Fruit fly (Drosophila melanogaster) whole organism, embryonic: ENCODE data around the gene CG13457.

Experiments used
- CG10654 ChIP-seq: fragments of 200-800 bp; sonication (Bioruptor generic); optimal IDR thresholded peaks from 2 replicates; lab custom pipeline; 2016; ENCODE audit warnings: missing biosample characterization, missing genetic modification characterization
- CG10979 ChIP-seq: fragments of 200-800 bp; sonication (Bioruptor generic); optimal IDR thresholded peaks from 2 replicates; lab custom pipeline; 2018; ENCODE audit warnings: missing biosample characterization, mild to moderate bottlenecking, missing genetic modification characterization, moderate library complexity
- CG11247 ChIP-seq: fragments of 200-800 bp; sonication (Bioruptor generic); IDR thresholded peaks from 2 replicates; pipeline ENCODE4 v1.3.6; 2022; ENCODE audit warnings: missing biosample characterization, missing genetic modification characterization
- CG11695 ChIP-seq: fragments of 200-800 bp; sonication (Bioruptor generic); IDR thresholded peaks from 3 replicates; pipeline ENCODE4 v1.3.6; 2022; ENCODE audit warnings: missing biosample characterization, missing genetic modification characterization
- CG12391 ChIP-seq: fragments of 200-800 bp; sonication (Bioruptor generic); optimal IDR thresholded peaks from 3 replicates; lab custom pipeline; 2018; ENCODE audit warnings: missing biosample characterization, mild to moderate bottlenecking, missing genetic modification characterization, moderate library complexity
- CG12744 ChIP-seq: fragments of 200-800 bp; sonication (Bioruptor generic); optimal IDR thresholded peaks from 2 replicates; lab custom pipeline; 2016; ENCODE audit warnings: missing biosample characterization, missing genetic modification characterization
- CG15269 ChIP-seq: fragments of 200-800 bp; sonication (Bioruptor generic); optimal IDR thresholded peaks from 2 replicates; lab custom pipeline; 2018; ENCODE audit warnings: missing biosample characterization, mild to moderate bottlenecking, missing genetic modification characterization, moderate library complexity
- CG15479 ChIP-seq: fragments of 200-800 bp; sonication (Bioruptor generic); optimal IDR thresholded peaks from 3 replicates; lab custom pipeline; 2019; ENCODE audit warnings: missing biosample characterization, mild to moderate bottlenecking, missing genetic modification characterization, moderate library complexity
- CG15514 ChIP-seq: fragments of 200-800 bp; sonication (Bioruptor generic); optimal IDR thresholded peaks from 3 replicates; lab custom pipeline; 2017; ENCODE audit warnings: missing biosample characterization, missing genetic modification characterization, mild to moderate bottlenecking, moderate library complexity, missing genetic modification reagents
- CG15696 ChIP-seq: fragments of 200-800 bp; sonication (Bioruptor generic); optimal IDR thresholded peaks from 2 replicates; lab custom pipeline; 2019; ENCODE audit warnings: missing biosample characterization, mild to moderate bottlenecking, missing genetic modification characterization, moderate library complexity
- CG16815 ChIP-seq: fragments of 200-800 bp; sonication (Bioruptor generic); optimal IDR thresholded peaks from 3 replicates; lab custom pipeline; 2017; ENCODE audit warnings: missing biosample characterization, mild to moderate bottlenecking, missing genetic modification characterization
- CG16863 ChIP-seq: fragments of 200-800 bp; sonication (Bioruptor generic); optimal IDR thresholded peaks from 3 replicates; lab custom pipeline; 2016; ENCODE audit warnings: missing biosample characterization, missing genetic modification characterization
- CG17612 ChIP-seq: fragments of 200-800 bp; sonication (Bioruptor generic); IDR thresholded peaks from 2 replicates; pipeline ENCODE4 v1.3.6; 2022; ENCODE audit warnings: missing biosample characterization, missing genetic modification characterization
- CG17912 ChIP-seq: fragments of 200-800 bp; sonication (Bioruptor generic); optimal IDR thresholded peaks from 2 replicates; lab custom pipeline; 2018; ENCODE audit warnings: missing biosample characterization, mild to moderate bottlenecking, missing genetic modification characterization
- CG18599 ChIP-seq: fragments of 200-800 bp; sonication (Bioruptor generic); optimal IDR thresholded peaks from 3 replicates; lab custom pipeline; 2017; ENCODE audit warnings: missing biosample characterization, missing genetic modification characterization, mild to moderate bottlenecking, moderate library complexity, missing genetic modification reagents
- CG31224 ChIP-seq: fragments of 200-800 bp; sonication (Bioruptor generic); IDR thresholded peaks from 2 replicates; pipeline ENCODE4 v1.3.6; 2022; ENCODE audit warnings: missing biosample characterization, missing genetic modification characterization
- CG6254 ChIP-seq: fragments of 200-800 bp; sonication (Bioruptor generic); optimal IDR thresholded peaks from 3 replicates; lab custom pipeline; 2017; ENCODE audit warnings: mild to moderate bottlenecking, missing biosample characterization, missing genetic modification reagents, missing genetic modification characterization
- CG6791 ChIP-seq: fragments of 200-800 bp; sonication (Bioruptor generic); IDR thresholded peaks from 3 replicates; pipeline ENCODE4 v1.3.6; 2022; ENCODE audit warnings: missing biosample characterization, missing genetic modification characterization; ENCODE audit not compliant: partially characterized antibody
- CG7556 ChIP-seq: fragments of 200-800 bp; sonication (Bioruptor generic); optimal IDR thresholded peaks from 2 replicates; lab custom pipeline; 2017; ENCODE audit warnings: missing biosample characterization, mild to moderate bottlenecking, missing genetic modification characterization
- CG7786 ChIP-seq: fragments of 200-800 bp; sonication (Bioruptor generic); optimal IDR thresholded peaks from 2 replicates; lab custom pipeline; 2016; ENCODE audit warnings: missing biosample characterization, missing genetic modification characterization
- CG8281 ChIP-seq: fragments of 200-800 bp; sonication (Bioruptor generic); optimal IDR thresholded peaks from 2 replicates; lab custom pipeline; 2018; ENCODE audit warnings: missing biosample characterization, mild to moderate bottlenecking, missing genetic modification characterization, moderate library complexity
- CG9797 ChIP-seq: fragments of 200-800 bp; sonication (Bioruptor generic); optimal IDR thresholded peaks from 3 replicates; lab custom pipeline; 2018; ENCODE audit warnings: missing biosample characterization, mild to moderate bottlenecking, missing genetic modification characterization
- CG9876 ChIP-seq: fragments of 200-800 bp; sonication (Bioruptor generic); optimal IDR thresholded peaks from 2 replicates; lab custom pipeline; 2016; ENCODE audit warnings: missing biosample characterization, missing genetic modification characterization
- Doc3 ChIP-seq: fragments of 200-800 bp; sonication (Bioruptor generic); IDR thresholded peaks from 3 replicates; pipeline ENCODE4 v1.3.6; 2022; ENCODE audit warnings: missing biosample characterization, missing genetic modification characterization; ENCODE audit not compliant: partially characterized antibody
- Gsc ChIP-seq: fragments of 200-800 bp; sonication (Bioruptor generic); IDR thresholded peaks from 2 replicates; pipeline ENCODE4 v1.3.6; 2022; ENCODE audit warnings: missing biosample characterization, missing genetic modification characterization
- Max ChIP-seq: fragments of 200-800 bp; sonication (Bioruptor generic); optimal IDR thresholded peaks from 2 replicates; lab custom pipeline; 2016; ENCODE audit warnings: missing biosample characterization, mild to moderate bottlenecking, missing genetic modification characterization
- NfI ChIP-seq: fragments of 200-800 bp; sonication (Bioruptor generic); optimal IDR thresholded peaks from 3 replicates; lab custom pipeline; 2018; ENCODE audit warnings: missing biosample characterization, mild to moderate bottlenecking, missing genetic modification characterization, moderate library complexity
- Optix ChIP-seq: fragments of 200-800 bp; sonication (Bioruptor generic); IDR thresholded peaks from 3 replicates; pipeline ENCODE4 v1.3.6; 2022; ENCODE audit warnings: missing biosample characterization, missing genetic modification characterization
- PHDP ChIP-seq: fragments of 200-800 bp; sonication (Bioruptor generic); optimal IDR thresholded peaks from 3 replicates; lab custom pipeline; 2018; ENCODE audit warnings: missing biosample characterization, mild to moderate bottlenecking, missing genetic modification characterization, moderate library complexity
- Trl ChIP-seq, 3 experiments: fragments of >200 bp in 2 of 3; fragments of 200-800 bp in 1 of 3; sonication (Bioruptor generic) in 1 of 3; optimal IDR thresholded peaks; 2 replicates in 1 of 3; 3 replicates in 2 of 3; lab custom pipeline; 2016 to 2017; ENCODE audit warnings: missing biosample characterization in 1 of 3, missing genetic modification characterization in 1 of 3
- ac ChIP-seq: fragments of 200-800 bp; sonication (Bioruptor generic); optimal IDR thresholded peaks from 3 replicates; lab custom pipeline; 2017; ENCODE audit warnings: missing biosample characterization, mild to moderate bottlenecking, missing genetic modification characterization
- ash1 ChIP-seq: fragments of 200-800 bp; sonication (Bioruptor generic); optimal IDR thresholded peaks from 2 replicates; lab custom pipeline; 2018; ENCODE audit warnings: missing biosample characterization, mild to moderate bottlenecking, missing genetic modification characterization
- bab2 ChIP-seq: fragments of 200-800 bp; sonication (Bioruptor generic); optimal IDR thresholded peaks from 2 replicates; lab custom pipeline; 2016; ENCODE audit warnings: missing biosample characterization, missing genetic modification characterization
- bowl ChIP-seq: fragments of 200-800 bp; sonication (Bioruptor generic); IDR thresholded peaks from 2 replicates; pipeline ENCODE4 v1.3.6; 2022; ENCODE audit warnings: missing biosample characterization, missing genetic modification characterization
- br ChIP-seq: fragments of >200 bp; optimal IDR thresholded peaks from 2 replicates; lab custom pipeline; 2017
- caup ChIP-seq: fragments of 200-800 bp; sonication (Bioruptor generic); optimal IDR thresholded peaks from 3 replicates; lab custom pipeline; 2017; ENCODE audit warnings: missing biosample characterization, mild to moderate bottlenecking, missing genetic modification characterization, moderate library complexity; ENCODE audit not compliant: severe bottlenecking
- crol ChIP-seq: fragments of 200-800 bp; sonication (Bioruptor generic); IDR thresholded peaks from 2 replicates; pipeline ENCODE4 v1.3.6; 2022; ENCODE audit warnings: missing biosample characterization, missing genetic modification characterization
- dan ChIP-seq: fragments of 200-800 bp; sonication (Bioruptor generic); IDR thresholded peaks from 2 replicates; pipeline ENCODE4 v1.3.6; 2022; ENCODE audit warnings: missing biosample characterization, missing genetic modification characterization
- dati ChIP-seq: fragments of 200-800 bp; sonication (Bioruptor generic); IDR thresholded peaks from 2 replicates; pipeline ENCODE4 v1.3.6; 2022; ENCODE audit warnings: missing biosample characterization, missing genetic modification characterization
- esg ChIP-seq: fragments of 200-800 bp; sonication (Bioruptor generic); conservative IDR thresholded peaks from 2 replicates; pipeline ENCODE4 v1.3.6; 2022; ENCODE audit warnings: missing biosample characterization, missing genetic modification characterization
- fru ChIP-seq: fragments of >200 bp; optimal IDR thresholded peaks from 2 replicates; lab custom pipeline; 2017
- ftz-f1 ChIP-seq: fragments of 200-800 bp; sonication (Bioruptor generic); optimal IDR thresholded peaks from 2 replicates; lab custom pipeline; 2016; ENCODE audit warnings: missing biosample characterization, missing genetic modification characterization
- grau ChIP-seq: fragments of 200-800 bp; optimal IDR thresholded peaks from 3 replicates; lab custom pipeline; 2019; ENCODE audit warnings: missing biosample characterization, mild to moderate bottlenecking, missing genetic modification characterization, moderate library complexity
- hb ChIP-seq: fragments of 200-800 bp; sonication (Bioruptor generic); IDR thresholded peaks from 3 replicates; pipeline ENCODE4 v1.3.6; 2022; ENCODE audit warnings: missing biosample characterization, missing genetic modification characterization; ENCODE audit not compliant: partially characterized antibody
- row ChIP-seq: fragments of 200-800 bp; sonication (Bioruptor generic); IDR thresholded peaks from 3 replicates; pipeline ENCODE4 v1.3.6; 2022; ENCODE audit warnings: missing biosample characterization, missing genetic modification characterization
- salm ChIP-seq: fragments of 200-800 bp; sonication (Bioruptor generic); optimal IDR thresholded peaks from 2 replicates; lab custom pipeline; 2018; ENCODE audit warnings: missing biosample characterization, mild to moderate bottlenecking, missing genetic modification characterization
- seq ChIP-seq: fragments of 200-800 bp; sonication (Bioruptor generic); IDR thresholded peaks from 2 replicates; pipeline ENCODE4 v1.3.6; 2022; ENCODE audit warnings: missing biosample characterization, missing genetic modification characterization
- slp2 ChIP-seq: fragments of 200-800 bp; sonication (Bioruptor generic); optimal IDR thresholded peaks from 2 replicates; lab custom pipeline; 2016; ENCODE audit warnings: missing biosample characterization, missing genetic modification characterization
- sob ChIP-seq: fragments of 200-800 bp; sonication (Bioruptor generic); IDR thresholded peaks from 2 replicates; pipeline ENCODE4 v1.3.6; 2022; ENCODE audit warnings: missing biosample characterization, missing genetic modification characterization
- tup ChIP-seq: fragments of 200-800 bp; sonication (Bioruptor generic); optimal IDR thresholded peaks from 2 replicates; lab custom pipeline; 2016; ENCODE audit warnings: missing biosample characterization, mild to moderate bottlenecking, missing genetic modification characterization, moderate library complexity
- zfh2 ChIP-seq: fragments of 200-800 bp; sonication (Bioruptor generic); optimal IDR thresholded peaks from 2 replicates; lab custom pipeline; 2016; ENCODE audit warnings: missing biosample characterization, missing genetic modification characterization

Gene CG13457

DNA sequence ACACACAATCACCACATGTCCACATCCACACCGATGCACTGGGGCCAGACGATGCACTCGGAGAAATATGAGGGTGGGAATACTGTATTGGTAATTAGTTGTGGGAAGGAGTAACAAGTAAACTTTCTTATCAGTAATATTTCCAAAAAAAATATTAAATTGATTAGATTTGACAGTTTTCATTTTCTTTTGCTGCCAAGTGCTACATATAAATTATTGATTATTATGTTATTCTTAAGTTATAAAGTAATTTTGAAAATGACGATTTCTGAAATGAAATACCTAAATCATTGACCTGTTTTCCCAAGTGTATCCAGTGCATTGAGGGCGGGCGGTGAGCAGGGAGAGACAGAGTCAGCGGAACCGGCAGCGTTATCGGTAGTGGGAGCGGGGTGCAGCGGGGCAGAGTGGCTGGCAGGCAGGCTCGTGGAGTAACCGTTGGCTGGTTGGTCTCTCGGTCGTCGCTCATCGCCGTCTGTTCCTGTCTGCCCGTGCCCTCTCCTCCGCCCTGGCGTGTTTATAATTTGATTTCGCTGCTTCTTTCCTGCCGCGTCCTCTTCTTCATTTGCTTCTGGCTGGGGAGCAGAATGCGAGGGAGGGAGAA lies 23.3 kb downstream of the CG13457 start (continued):
- TF ChIP-seq CG17612 (GFP tag; lab: Robert Waterston, UW): no peak
- TF ChIP-seq CG10979 (tag; lab: Kevin White, UChicago): peak; percentile 80
- TF ChIP-seq CG18599 (GFP tag; lab: Kevin White, UChicago): peak; percentile 56
- no peak for TF ChIP-seq CG8281 (tag; lab: Kevin White, UChicago)
- TF ChIP-seq CG6254 (GFP tag; lab: Kevin White, UChicago): peak; percentile 32
- peak; percentile 14 for TF ChIP-seq Max
- no peak for TF ChIP-seq hb (GFP tag; lab: Robert Waterston, UW)
- TF ChIP-seq dan (GFP tag; lab: Robert Waterston, UW): no peak
- peak; percentile 54; the same call in 2 of the 3 replicates for TF ChIP-seq row (GFP tag; lab: Robert Waterston, UW)
- TF ChIP-seq zfh2 (GFP tag; lab: Kevin White, UChicago): no peak
- peak; percentile 59 for TF ChIP-seq CG16815 (GFP tag; lab: Kevin White, UChicago)
- no peak for TF ChIP-seq tup (GFP tag; lab: Kevin White, UChicago)
- no peak for TF ChIP-seq seq (GFP tag; lab: Robert Waterston, UW)
- TF ChIP-seq ac: no peak
- TF ChIP-seq CG12744 (GFP tag; lab: Kevin White, UChicago): no peak
- peak; percentile 9 for TF ChIP-seq CG10654 (GFP tag; lab: Kevin White, UChicago)
- TF ChIP-seq dati (GFP tag; lab: Robert Waterston, UW): no peak
- peak; percentile 46 for TF ChIP-seq PHDP (tag; lab: Kevin White, UChicago)
- no peak for TF ChIP-seq caup (GFP tag; lab: Kevin White, UChicago)
- TF ChIP-seq grau: peak; percentile 49
- TF ChIP-seq sob (GFP tag; lab: Robert Waterston, UW): no peak
- no peak for TF ChIP-seq salm (tag; lab: Kevin White, UChicago)
- peak; percentile 65 for TF ChIP-seq CG12391 (tag; lab: Kevin White, UChicago)
- no peak for TF ChIP-seq ftz-f1 (GFP tag; lab: Kevin White, UChicago)
- TF ChIP-seq br (lab: Kevin White, UChicago): no peak
- no peak for TF ChIP-seq Gsc
- no peak for TF ChIP-seq bowl (GFP tag; lab: Robert Waterston, UW)
- TF ChIP-seq crol (GFP tag; lab: Robert Waterston, UW): peak; percentile 84
- no peak for TF ChIP-seq Trl (optimal IDR thresholded peaks at IDR 0.05; lab: Kevin White, UChicago)
- TF ChIP-seq Trl (GFP tag; optimal IDR thresholded peaks at IDR 0.05; lab: Kevin White, UChicago): no peak
- TF ChIP-seq CG16863 (GFP tag; lab: Kevin White, UChicago): no peak
- no peak for TF ChIP-seq CG17912 (GFP tag; lab: Kevin White, UChicago)
- TF ChIP-seq CG9876 (GFP tag; lab: Kevin White, UChicago): no peak
- TF ChIP-seq CG7556 (GFP tag; lab: Kevin White, UChicago): peak; percentile 83
- TF ChIP-seq CG11247 (GFP tag; lab: Robert Waterston, UW): no peak
- no peak for TF ChIP-seq CG9797 (GFP tag; lab: Kevin White, UChicago)
- TF ChIP-seq Doc3 (GFP tag; lab: Robert Waterston, UW): no peak
- no peak for TF ChIP-seq CG15479
- no peak for TF ChIP-seq CG15269
- TF ChIP-seq CG31224 (GFP tag; lab: Robert Waterston, UW): no peak
- TF ChIP-seq Optix (GFP tag; lab: Robert Waterston, UW): no peak
- peak; percentile 37 for TF ChIP-seq bab2 (GFP tag; lab: Kevin White, UChicago)
- TF ChIP-seq slp2 (GFP tag; lab: Kevin White, UChicago): no peak
- no peak for TF ChIP-seq ash1 (GFP tag; lab: Kevin White, UChicago)
- no peak for TF ChIP-seq CG15514 (GFP tag; lab: Kevin White, UChicago)
- peak; percentile 43 for TF ChIP-seq esg (GFP tag; lab: Robert Waterston, UW)
- no peak for TF ChIP-seq CG6791 (GFP tag; lab: Robert Waterston, UW)
- no peak for TF ChIP-seq CG7786 (GFP tag; lab: Kevin White, UChicago)
- TF ChIP-seq CG11695 (GFP tag; lab: Robert Waterston, UW): no peak
- TF ChIP-seq fru: no peak
- peak; percentile 40 for TF ChIP-seq NfI (GFP tag; lab: Kevin White, UChicago)
- TF ChIP-seq CG15696 (tag; lab: Kevin White, UChicago): peak; percentile 53
